Worm (Caenorhabditis elegans): ENCODE results near the gene R12B2.8.

R12B2.8 gene

ce11 chrIII:5846412-5846811, 22.7 kb downstream of the R12B2.8 start:
- peak; percentile 74 for TF ChIP-seq fkh-10 (GFP tag; optimal IDR thresholded peaks at IDR 0.05)
- peak; percentile 46 for TF ChIP-seq nfya-1 (tag; optimal IDR thresholded peaks at IDR 0.05; ENCODE audit: insufficient read depth)
- TF ChIP-seq nhr-28 (tag; optimal IDR thresholded peaks at IDR 0.05), result no peak

DNA sequence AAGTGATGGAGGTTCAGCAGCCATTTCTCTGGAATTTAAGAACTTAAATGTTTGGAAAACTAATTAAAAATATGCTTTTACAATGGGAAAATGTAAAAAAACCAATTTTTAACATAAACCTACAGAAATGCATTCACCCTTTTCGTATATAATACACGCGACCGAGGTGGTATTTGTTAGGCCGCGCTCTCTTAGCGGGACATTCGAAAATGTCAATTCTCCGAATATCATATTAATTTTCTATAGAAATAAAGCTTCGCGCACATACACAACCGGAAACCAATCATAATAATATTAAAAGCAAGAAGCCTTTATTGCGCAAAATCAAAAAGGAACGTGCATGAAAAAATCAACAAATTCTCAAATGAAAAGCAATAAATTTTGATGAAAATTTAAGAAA, 29.5 kb downstream of the R12B2.8 start, which contains the start of gene ddx-23:
TSS of gene ddx-23 (minus strand) at position 30 of the 400 bp plus-strand sequence.
- TF ChIP-seq lsy-12 (tag; optimal IDR thresholded peaks at IDR 0.05), result no peak
- TF ChIP-seq elt-2 (tag; optimal IDR thresholded peaks at IDR 0.05), result peak; percentile 38
- TF ChIP-seq nfya-1 (tag; optimal IDR thresholded peaks at IDR 0.05; ENCODE audit: insufficient read depth), result peak; percentile 35
- TF ChIP-seq pha-4 (tag; optimal IDR thresholded peaks at IDR 0.05), result peak; percentile 45
- no peak for TF ChIP-seq ztf-11 (tag; optimal IDR thresholded peaks at IDR 0.05)
- no peak for TF ChIP-seq R02D3.7 (tag; optimal IDR thresholded peaks at IDR 0.05)
- no peak for TF ChIP-seq pqm-1 (tag; optimal IDR thresholded peaks at IDR 0.05)
- no peak for TF ChIP-seq mml-1 (tag; optimal IDR thresholded peaks at IDR 0.05)
- TF ChIP-seq lin-15B (tag; optimal IDR thresholded peaks at IDR 0.05), result peak; percentile 0
- TF ChIP-seq nhr-67 (tag; optimal IDR thresholded peaks at IDR 0.05), result no peak
- TF ChIP-seq hmg-11 (tag; optimal IDR thresholded peaks at IDR 0.05), result no peak
- no peak for TF ChIP-seq snpc-4 (tag; optimal IDR thresholded peaks at IDR 0.05)
- no peak for TF ChIP-seq unc-62 (GFP tag; optimal IDR thresholded peaks at IDR 0.05)
- TF ChIP-seq nhr-237 (tag; optimal IDR thresholded peaks at IDR 0.05), result no peak
- TF ChIP-seq tbx-2 (tag; optimal IDR thresholded peaks at IDR 0.05), result peak; percentile 26
- no peak for TF ChIP-seq ceh-28 (tag; optimal IDR thresholded peaks at IDR 0.05)
- no peak for TF ChIP-seq skn-1 (tag; optimal IDR thresholded peaks at IDR 0.05)
- TF ChIP-seq ceh-82 (tag; optimal IDR thresholded peaks at IDR 0.05), result no peak
- TF ChIP-seq nhr-43 (tag; optimal IDR thresholded peaks at IDR 0.05; ENCODE audit: poor library complexity, severe bottlenecking), result peak; percentile 30
- no peak for TF ChIP-seq sea-2 (GFP tag; optimal IDR thresholded peaks at IDR 0.05)
- no peak for TF ChIP-seq ceh-16 (tag; optimal IDR thresholded peaks at IDR 0.05)
- no peak for TF ChIP-seq unc-39 (tag; optimal IDR thresholded peaks at IDR 0.05)
- TF ChIP-seq nhr-76 (tag; optimal IDR thresholded peaks at IDR 0.05), result no peak
- no peak for TF ChIP-seq fkh-10 (GFP tag; optimal IDR thresholded peaks at IDR 0.05)
- peak; percentile 79 for TF ChIP-seq ama-1 (optimal IDR thresholded peaks at IDR 0.05)
- TF ChIP-seq eor-1 (tag; optimal IDR thresholded peaks at IDR 0.05), result no peak
- no peak for TF ChIP-seq zag-1 (tag; optimal IDR thresholded peaks at IDR 0.05)
- TF ChIP-seq egl-5 (tag; optimal IDR thresholded peaks at IDR 0.05), result no peak
- no peak for TF ChIP-seq egl-27 (tag; optimal IDR thresholded peaks at IDR 0.05)

ce11 chrIII:5855637-5856179, 32.0 kb downstream of the R12B2.8 start, which contains the start of the genes cct-6 and alh-9:
cct-6 (minus strand) TSS chrIII:5855687.
alh-9 (plus strand) TSS chrIII:5856018.
- TF ChIP-seq ama-1 (optimal IDR thresholded peaks at IDR 0.05) (peak; percentile 82), egl-5 (tag; optimal IDR thresholded peaks at IDR 0.05) (peak; percentile 97), ztf-4 (tag; optimal IDR thresholded peaks at IDR 0.05) (no peak), ceh-9 (tag; optimal IDR thresholded peaks at IDR 0.05) (no peak), egl-27 (tag; optimal IDR thresholded peaks at IDR 0.05) (peak; percentile 7), snpc-4 (tag; optimal IDR thresholded peaks at IDR 0.05) (peak; percentile 70), zag-1 (tag; optimal IDR thresholded peaks at IDR 0.05) (no peak), nhr-23 (tag; optimal IDR thresholded peaks at IDR 0.05) (peak; percentile 79), lsy-12 (tag; optimal IDR thresholded peaks at IDR 0.05) (no peak), nhr-237 (tag; optimal IDR thresholded peaks at IDR 0.05) (no peak), nhr-77 (tag; optimal IDR thresholded peaks at IDR 0.05) (no peak), ceh-82 (tag; optimal IDR thresholded peaks at IDR 0.05) (no peak), sea-2 (GFP tag; optimal IDR thresholded peaks at IDR 0.05) (no peak), aly-2 (tag; optimal IDR thresholded peaks at IDR 0.05) (no peak), nfya-1 (tag; optimal IDR thresholded peaks at IDR 0.05; ENCODE audit: insufficient read depth) (peak; percentile 89), elt-3 (tag; optimal IDR thresholded peaks at IDR 0.05) (no peak), elt-2 (tag; optimal IDR thresholded peaks at IDR 0.05) (peak; percentile 42), mml-1 (tag; optimal IDR thresholded peaks at IDR 0.05) (no peak), daf-12 (tag; optimal IDR thresholded peaks at IDR 0.05) (no peak), fos-1 (tag; optimal IDR thresholded peaks at IDR 0.05) (no peak), lin-39 (tag; optimal IDR thresholded peaks at IDR 0.05) (peak; percentile 88), nhr-25 (tag; optimal IDR thresholded peaks at IDR 0.05) (peak; percentile 71), lin-15B (tag; optimal IDR thresholded peaks at IDR 0.05) (peak; percentile 87), nhr-11 (tag; optimal IDR thresholded peaks at IDR 0.05) (no peak), nhr-28 (tag; optimal IDR thresholded peaks at IDR 0.05) (no peak), mdl-1 (tag; optimal IDR thresholded peaks at IDR 0.05) (no peak), jun-1 (tag; optimal IDR thresholded peaks at IDR 0.05) (peak; percentile 24), ZK546.5 (tag; optimal IDR thresholded peaks at IDR 0.05) (no peak), nhr-12 (tag; optimal IDR thresholded peaks at IDR 0.05) (no peak), tbx-2 (tag; optimal IDR thresholded peaks at IDR 0.05) (no peak), nhr-76 (tag; optimal IDR thresholded peaks at IDR 0.05) (no peak), nhr-43 (tag; optimal IDR thresholded peaks at IDR 0.05; ENCODE audit: poor library complexity, severe bottlenecking) (peak; percentile 6), eor-1 (tag; optimal IDR thresholded peaks at IDR 0.05) (no peak), fkh-10 (GFP tag; optimal IDR thresholded peaks at IDR 0.05) (peak; percentile 10), ceh-28 (tag; optimal IDR thresholded peaks at IDR 0.05) (no peak), unc-39 (tag; optimal IDR thresholded peaks at IDR 0.05) (no peak), elt-1 (tag; optimal IDR thresholded peaks at IDR 0.05) (peak; percentile 10), pha-4 (tag; optimal IDR thresholded peaks at IDR 0.05) (peak; percentile 99), hmg-11 (tag; optimal IDR thresholded peaks at IDR 0.05) (peak; percentile 33), pqm-1 (tag; optimal IDR thresholded peaks at IDR 0.05) (peak; percentile 48)

Measured in whole organism, L3 larva.